Fruit fly (Drosophila melanogaster) whole organism, wandering third instar larva: ENCODE results near the gene eater.

Experiments
- Abd-B ChIP-seq: fragments of >200 bp; optimal IDR thresholded peaks from 2 replicates; lab custom pipeline; 2017; ENCODE audit warnings: missing biosample characterization, missing genetic modification characterization
- Hnf4 ChIP-seq: fragments of 200-800 bp; sonication (Bioruptor generic); optimal IDR thresholded peaks from 2 replicates; lab custom pipeline; 2016; ENCODE audit warnings: missing biosample characterization, mild to moderate bottlenecking, missing genetic modification characterization
- br ChIP-seq: fragments of 200-800 bp; sonication (Bioruptor generic); optimal IDR thresholded peaks from 2 replicates; lab custom pipeline; 2016; ENCODE audit warnings: missing biosample characterization, missing genetic modification characterization
- dsf ChIP-seq: sonication (Bioruptor generic); optimal IDR thresholded peaks from 2 replicates; lab custom pipeline; 2016; ENCODE audit warnings: missing biosample characterization, missing genetic modification characterization, borderline replicate concordance
- h ChIP-seq: fragments of 200-800 bp; sonication (Bioruptor generic); optimal IDR thresholded peaks from 3 replicates; lab custom pipeline; 2016; ENCODE audit warnings: missing biosample characterization, mild to moderate bottlenecking, missing genetic modification characterization
- sage ChIP-seq: fragments of 200-800 bp; sonication (Bioruptor generic); optimal IDR thresholded peaks from 2 replicates; lab custom pipeline; 2016; ENCODE audit warnings: missing biosample characterization, mild to moderate bottlenecking, missing genetic modification characterization
- usp ChIP-seq: fragments of >200 bp; optimal IDR thresholded peaks from 2 replicates; lab custom pipeline; 2017; ENCODE audit warnings: missing biosample characterization, missing genetic modification characterization

DNA sequence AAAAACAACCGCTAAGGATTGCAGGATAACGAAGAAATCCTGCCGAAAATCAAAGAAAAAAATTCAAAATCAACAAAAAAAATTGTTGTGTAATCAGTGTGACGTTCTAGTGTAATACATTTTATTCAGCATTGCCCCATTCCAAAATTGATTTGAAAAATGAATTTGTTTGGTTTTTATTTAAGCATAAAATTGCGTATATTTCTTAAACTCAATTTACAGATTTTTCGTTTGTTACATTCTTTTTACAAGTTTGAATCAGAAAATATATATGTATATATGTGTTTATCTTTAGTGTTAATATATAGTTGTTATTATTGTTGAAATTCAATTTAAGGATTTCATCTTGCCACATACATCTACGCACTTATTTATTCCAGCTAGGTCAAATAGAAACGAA lies 25.1 kb upstream of the eater start, which contains the start of gene CG6059:
- no peak for TF ChIP-seq h (GFP tag; lab: Kevin White, UChicago)
- no peak for TF ChIP-seq br (GFP tag; lab: Kevin White, UChicago)
- TF ChIP-seq Hnf4, result no peak
- TF ChIP-seq Abd-B, result no peak
- TF ChIP-seq dsf (GFP tag; lab: Kevin White, UChicago), result no peak
- TF ChIP-seq usp (GFP tag; lab: Kevin White, UChicago), result no peak
- TF ChIP-seq sage (GFP tag; lab: Kevin White, UChicago), result no peak
